Fruit fly (Drosophila melanogaster): ENCODE data around the gene spn-A.

The spn-A gene

DNA sequence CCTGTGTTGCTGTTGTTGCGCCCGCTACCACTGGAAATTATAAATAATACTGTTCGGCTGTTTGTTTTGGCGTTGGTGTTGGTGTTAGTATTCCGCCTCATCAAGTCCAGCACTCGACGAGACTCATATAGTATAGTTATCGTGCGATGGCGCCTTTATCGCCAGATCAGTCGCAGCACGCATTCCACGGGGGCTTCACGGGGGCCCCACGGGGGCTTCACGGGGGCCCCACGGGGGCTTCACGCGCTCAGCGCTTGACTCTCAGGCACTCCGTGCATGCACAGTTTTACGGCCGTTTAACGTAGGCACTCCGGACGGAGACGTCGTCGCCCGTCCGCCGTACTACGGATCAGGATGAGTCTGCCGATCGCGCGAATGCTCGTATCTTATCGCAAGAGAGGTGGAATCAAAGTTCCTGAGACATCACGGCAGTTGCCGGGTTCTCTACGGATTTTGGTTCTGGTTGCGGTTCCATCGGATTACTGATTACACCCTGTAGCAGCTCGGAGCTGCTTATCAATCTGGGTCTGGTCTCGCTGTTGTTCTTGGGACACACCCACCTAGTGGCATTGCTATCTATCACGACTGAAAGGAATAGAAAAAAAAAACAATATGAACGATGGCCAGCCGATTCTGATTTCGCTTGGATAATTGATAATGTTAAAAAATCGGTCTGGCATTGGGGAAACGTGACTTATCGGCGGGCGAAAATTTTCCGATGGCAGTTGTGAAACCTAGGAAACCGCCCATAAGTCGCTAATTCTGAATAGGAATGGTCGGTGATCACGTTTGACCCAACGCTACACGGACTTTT lies 47.2 kb upstream of the spn-A start (continued):
- TF ChIP-seq Bdp1 (GFP tag; optimal IDR thresholded peaks at IDR 0.05) (no peak), C15 (GFP tag; IDR thresholded peaks at IDR 0.05) (no peak), HLH54F (GFP tag; optimal IDR thresholded peaks at IDR 0.05) (no peak), jumu (GFP tag; optimal IDR thresholded peaks at IDR 0.05) (no peak), CG7987 (GFP tag; optimal IDR thresholded peaks at IDR 0.05) (peak; percentile 100), ftz-f1 (GFP tag; optimal IDR thresholded peaks at IDR 0.05) (peak; percentile 25), Fer3 (tag; optimal IDR thresholded peaks at IDR 0.05) (no peak), CG13123 (GFP tag; optimal IDR thresholded peaks at IDR 0.05) (no peak), salm (tag; optimal IDR thresholded peaks at IDR 0.05) (no peak), CG17186 (GFP tag; optimal IDR thresholded peaks at IDR 0.05) (no peak), chif (GFP tag; optimal IDR thresholded peaks at IDR 0.05) (no peak), CG32767 (GFP tag; IDR thresholded peaks at IDR 0.05) (no peak), Atf3 (GFP tag; optimal IDR thresholded peaks at IDR 0.05) (no peak), CG11695 (GFP tag; IDR thresholded peaks at IDR 0.05) (no peak), CG31365 (tag; optimal IDR thresholded peaks at IDR 0.05) (no peak), luna (GFP tag; optimal IDR thresholded peaks at IDR 0.05) (no peak), vfl (GFP tag; optimal IDR thresholded peaks at IDR 0.05) (no peak), abd-A (tag; optimal IDR thresholded peaks at IDR 0.05) (no peak), Max (GFP tag; optimal IDR thresholded peaks at IDR 0.05) (no peak), ind (GFP tag; optimal IDR thresholded peaks at IDR 0.05) (no peak), CG18764 (GFP tag; optimal IDR thresholded peaks at IDR 0.05) (no peak), Hand (GFP tag; optimal IDR thresholded peaks at IDR 0.05) (peak; percentile 24), GATAe (GFP tag; conservative IDR thresholded peaks at IDR 0.05) (peak; percentile 96), Doc3 (GFP tag; IDR thresholded peaks at IDR 0.05; ENCODE audit: partially characterized antibody) (no peak), org-1 (GFP tag; optimal IDR thresholded peaks at IDR 0.05) (no peak), h (optimal IDR thresholded peaks at IDR 0.05) (no peak), CG11398 (GFP tag; optimal IDR thresholded peaks at IDR 0.05) (no peak), bigmax (GFP tag; optimal IDR thresholded peaks at IDR 0.05) (no peak), CG34376 (GFP tag; optimal IDR thresholded peaks at IDR 0.05) (peak; percentile 97), CG4707 (GFP tag; optimal IDR thresholded peaks at IDR 0.05) (no peak), CG10654 (GFP tag; optimal IDR thresholded peaks at IDR 0.05) (no peak), Myb (GFP tag; optimal IDR thresholded peaks at IDR 0.05) (no peak), ATbp (GFP tag; optimal IDR thresholded peaks at IDR 0.05) (peak; percentile 6), CG12299 (tag; optimal IDR thresholded peaks at IDR 0.05) (no peak), D (optimal IDR thresholded peaks at IDR 0.05) (no peak), D (GFP tag; optimal IDR thresholded peaks at IDR 0.05) (no peak), lab (GFP tag; optimal IDR thresholded peaks at IDR 0.05) (peak; percentile 76), grn (GFP tag; optimal IDR thresholded peaks at IDR 0.05) (peak; percentile 97), CG10543 (GFP tag; optimal IDR thresholded peaks at IDR 0.05) (peak; percentile 97), Xbp1 (GFP tag; optimal IDR thresholded peaks at IDR 0.05) (no peak), slbo (GFP tag; IDR thresholded peaks at IDR 0.05) (no peak), jigr1 (GFP tag; IDR thresholded peaks at IDR 0.05) (no peak), CG4282 (GFP tag; optimal IDR thresholded peaks at IDR 0.05) (no peak), CG4820 (GFP tag; optimal IDR thresholded peaks at IDR 0.05) (no peak), CG17802 (tag; optimal IDR thresholded peaks at IDR 0.05) (no peak), wor (GFP tag; IDR thresholded peaks at IDR 0.05) (no peak), Dfd (GFP tag; optimal IDR thresholded peaks at IDR 0.05) (no peak), Dref (GFP tag; IDR thresholded peaks at IDR 0.05) (no peak), CG34224 (GFP tag; IDR thresholded peaks at IDR 0.05; ENCODE audit: partially characterized antibody) (no peak), gt (GFP tag; IDR thresholded peaks at IDR 0.05) (no peak), Taf1 (GFP tag; IDR thresholded peaks at IDR 0.05) (no peak)
